Worm (Caenorhabditis elegans): ENCODE data around the gene prx-1.

DNA sequence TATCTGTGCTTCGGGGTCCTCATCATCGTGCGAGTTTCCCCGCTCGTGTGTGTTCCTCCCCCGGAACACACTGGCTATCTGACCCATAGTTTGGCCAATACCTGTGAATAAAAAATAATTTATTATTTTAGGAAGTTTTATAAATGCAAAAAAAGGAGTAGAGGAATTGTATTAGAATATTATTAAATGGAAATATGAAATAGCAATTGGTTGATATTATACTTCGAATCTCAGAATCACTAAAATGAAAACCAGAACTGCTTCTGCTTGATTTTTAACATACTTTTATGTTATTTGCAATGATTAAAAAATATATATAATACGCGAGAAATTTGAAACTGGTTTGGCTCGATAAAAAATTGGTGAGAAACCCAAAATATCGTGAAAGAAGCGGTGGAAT, 2.1 kb upstream of the prx-1 start, which contains the start of gene mgrn-1:
- TF ChIP-seq dao-5 (tag; optimal IDR thresholded peaks at IDR 0.05) (no peak), him-1 (tag; optimal IDR thresholded peaks at IDR 0.05) (no peak), W03F9.2 (tag; optimal IDR thresholded peaks at IDR 0.05) (no peak)

Data from whole organism, L4/young adult.